Worm (Caenorhabditis elegans): ENCODE results near the gene F31D5.6.

The F31D5.6 gene

DNA sequence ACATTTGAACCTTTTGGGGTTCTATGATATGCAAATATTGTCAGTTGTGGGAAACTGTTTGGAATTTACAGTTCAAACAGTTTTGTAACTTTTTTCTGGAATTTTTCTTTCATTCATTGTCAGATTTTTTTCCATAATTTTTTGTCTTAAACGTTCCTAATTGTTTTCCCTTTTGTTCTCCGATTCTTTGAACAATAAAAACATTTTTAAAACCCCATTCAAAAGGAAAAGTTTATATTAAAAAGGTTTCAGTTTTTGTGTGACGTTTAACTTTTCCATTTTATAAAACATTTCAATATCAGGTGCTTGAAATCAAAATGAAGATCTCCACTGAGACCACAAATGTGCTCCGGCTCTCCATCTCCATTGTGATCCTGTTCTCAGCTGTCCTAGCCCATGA, 9.6 kb downstream of the F31D5.6 start, which contains the start of gene F31D5.1:
F31D5.1 (plus strand) TSS at position 301 of the 400 bp plus-strand sequence.
- TF ChIP-seq pes-1 (GFP tag; IDR thresholded peaks at IDR 0.05) (no peak), aly-1 (tag; optimal IDR thresholded peaks at IDR 0.05) (no peak), hmbx-1 (tag; optimal IDR thresholded peaks at IDR 0.05) (no peak), flt-1 (GFP tag; IDR thresholded peaks at IDR 0.05) (no peak), ets-7 (tag; optimal IDR thresholded peaks at IDR 0.05) (no peak), tbx-37 (GFP tag; conservative IDR thresholded peaks at IDR 0.05) (no peak), hnd-1 (tag; optimal IDR thresholded peaks at IDR 0.05) (no peak), scrt-1 (GFP tag; IDR thresholded peaks at IDR 0.05) (no peak), ama-1 (optimal IDR thresholded peaks at IDR 0.05) (no peak), tbx-11 (GFP tag; IDR thresholded peaks at IDR 0.05) (no peak), ceh-13 (GFP tag; optimal IDR thresholded peaks at IDR 0.05) (no peak), sea-1 (GFP tag; conservative IDR thresholded peaks at IDR 0.05) (no peak), F13C5.2 (tag; optimal IDR thresholded peaks at IDR 0.05) (no peak), ceh-36 (tag; optimal IDR thresholded peaks at IDR 0.05) (no peak), hmg-4 (GFP tag; optimal IDR thresholded peaks at IDR 0.05) (no peak)

DNA sequence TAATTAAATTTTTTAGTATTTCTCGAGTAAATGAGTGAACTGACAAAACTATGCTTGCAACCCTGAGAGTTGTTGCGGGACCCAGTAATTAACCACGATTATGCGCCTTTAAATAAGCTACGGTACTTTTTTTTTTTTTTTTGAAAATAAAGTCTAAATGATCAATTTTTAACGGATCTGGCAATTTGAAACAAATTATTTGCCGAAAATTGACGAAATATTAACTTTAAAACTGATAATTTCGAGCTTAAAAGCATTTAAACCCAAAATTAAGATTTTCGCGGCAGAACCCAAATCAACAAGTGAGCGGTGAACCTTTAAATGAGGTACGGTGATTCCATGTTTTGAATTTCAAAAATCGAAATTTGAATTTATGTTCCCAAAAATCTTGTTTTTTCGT, 13.0 kb downstream of the F31D5.6 start:
- no peak for TF ChIP-seq F13C5.2 (tag; optimal IDR thresholded peaks at IDR 0.05)
- TF ChIP-seq aly-1 (tag; optimal IDR thresholded peaks at IDR 0.05), result no peak
- TF ChIP-seq pes-1 (GFP tag; IDR thresholded peaks at IDR 0.05), result no peak
- TF ChIP-seq tbx-11 (GFP tag; IDR thresholded peaks at IDR 0.05), result no peak
- no peak for TF ChIP-seq sea-1 (GFP tag; conservative IDR thresholded peaks at IDR 0.05)
- TF ChIP-seq hmbx-1 (tag; optimal IDR thresholded peaks at IDR 0.05), result no peak
- no peak for TF ChIP-seq ceh-13 (GFP tag; optimal IDR thresholded peaks at IDR 0.05)
- TF ChIP-seq tra-4 (tag; optimal IDR thresholded peaks at IDR 0.05), result no peak
- TF ChIP-seq scrt-1 (GFP tag; IDR thresholded peaks at IDR 0.05), result no peak
- TF ChIP-seq hnd-1 (tag; optimal IDR thresholded peaks at IDR 0.05), result no peak
- no peak for TF ChIP-seq tbx-37 (GFP tag; conservative IDR thresholded peaks at IDR 0.05)
- no peak for TF ChIP-seq ets-7 (tag; optimal IDR thresholded peaks at IDR 0.05)
- no peak for TF ChIP-seq B0310.2 (tag; optimal IDR thresholded peaks at IDR 0.05)
- TF ChIP-seq ama-1 (optimal IDR thresholded peaks at IDR 0.05), result no peak
- TF ChIP-seq flt-1 (GFP tag; IDR thresholded peaks at IDR 0.05), result no peak
- TF ChIP-seq hmg-4 (GFP tag; optimal IDR thresholded peaks at IDR 0.05), result no peak
- no peak for TF ChIP-seq ceh-36 (tag; optimal IDR thresholded peaks at IDR 0.05)

DNA sequence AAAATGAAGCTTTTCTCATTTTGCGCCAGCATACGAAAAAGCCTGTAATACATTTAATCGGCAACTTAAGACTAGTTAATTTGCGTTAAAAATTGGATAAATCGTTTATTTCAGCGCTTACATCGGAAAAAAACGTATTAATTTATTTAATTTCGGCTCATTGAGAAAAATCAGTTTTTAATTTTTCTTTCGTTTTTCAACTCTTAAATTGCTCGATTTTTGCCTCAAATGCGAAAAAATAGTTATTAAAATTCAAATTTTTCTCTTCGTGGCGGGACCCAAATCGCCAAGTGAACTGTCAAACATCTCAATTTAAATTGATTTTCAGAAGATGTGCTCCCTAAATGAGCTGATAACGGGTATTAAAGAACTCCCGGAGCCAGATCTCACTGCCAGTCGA, 13.5 kb downstream of the F31D5.6 start, which contains the start of gene C16A11.5:
C16A11.5 (plus strand) TSS at position 323 of the 400 bp plus-strand sequence.
- no peak for TF ChIP-seq ceh-13 (GFP tag; optimal IDR thresholded peaks at IDR 0.05)

DNA sequence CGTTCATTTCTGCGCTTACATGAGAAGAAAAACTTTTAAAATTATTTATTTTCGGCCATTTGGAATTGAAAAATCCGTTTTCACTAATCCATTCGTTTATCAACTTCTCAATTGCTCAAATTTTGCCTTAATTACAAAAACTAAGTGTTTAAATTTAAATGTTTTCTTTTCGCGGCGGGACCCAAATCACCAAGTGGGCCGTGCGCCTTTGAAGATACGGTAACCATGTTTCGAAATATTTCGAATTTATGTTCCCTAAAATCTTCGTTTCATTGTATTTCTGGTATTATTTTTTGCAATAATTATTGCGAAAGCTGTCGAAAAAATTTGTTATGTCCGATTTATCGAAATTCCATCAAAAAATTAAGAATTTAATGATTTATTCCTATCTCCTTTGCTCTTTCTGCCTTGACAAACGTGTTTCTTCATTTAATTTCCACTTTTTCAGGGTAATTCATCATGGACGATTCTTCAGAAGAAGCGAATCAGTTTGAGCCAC, 17.1 kb downstream of the F31D5.6 start, which contains the start of gene C16A11.4:
C16A11.4 (plus strand) TSS at position 449 of the 499 bp plus-strand sequence.
- TF ChIP-seq tra-4 (tag; optimal IDR thresholded peaks at IDR 0.05), result no peak
- TF ChIP-seq scrt-1 (GFP tag; IDR thresholded peaks at IDR 0.05), result no peak
- TF ChIP-seq tbx-11 (GFP tag; IDR thresholded peaks at IDR 0.05), result no peak
- no peak for TF ChIP-seq B0310.2 (tag; optimal IDR thresholded peaks at IDR 0.05)
- no peak for TF ChIP-seq ceh-36 (tag; optimal IDR thresholded peaks at IDR 0.05)
- TF ChIP-seq ets-7 (tag; optimal IDR thresholded peaks at IDR 0.05), result no peak
- TF ChIP-seq hnd-1 (tag; optimal IDR thresholded peaks at IDR 0.05), result no peak
- TF ChIP-seq aly-1 (tag; optimal IDR thresholded peaks at IDR 0.05), result no peak
- no peak for TF ChIP-seq hmg-4 (GFP tag; optimal IDR thresholded peaks at IDR 0.05)
- no peak for TF ChIP-seq pes-1 (GFP tag; IDR thresholded peaks at IDR 0.05)
- TF ChIP-seq F13C5.2 (tag; optimal IDR thresholded peaks at IDR 0.05), result no peak
- no peak for TF ChIP-seq flt-1 (GFP tag; IDR thresholded peaks at IDR 0.05)

ce11 chrII:4228112-4228770, 18.7 kb downstream of the F31D5.6 start:
- TF ChIP-seq hmbx-1 (tag; optimal IDR thresholded peaks at IDR 0.05) (no peak), scrt-1 (GFP tag; IDR thresholded peaks at IDR 0.05) (no peak), F13C5.2 (tag; optimal IDR thresholded peaks at IDR 0.05) (no peak), sea-1 (GFP tag; conservative IDR thresholded peaks at IDR 0.05) (no peak), pes-1 (GFP tag; IDR thresholded peaks at IDR 0.05) (no peak), flt-1 (GFP tag; IDR thresholded peaks at IDR 0.05) (no peak), ets-7 (tag; optimal IDR thresholded peaks at IDR 0.05) (no peak), tbx-11 (GFP tag; IDR thresholded peaks at IDR 0.05) (no peak), tra-4 (tag; optimal IDR thresholded peaks at IDR 0.05) (no peak), hmg-4 (GFP tag; optimal IDR thresholded peaks at IDR 0.05) (no peak), B0310.2 (tag; optimal IDR thresholded peaks at IDR 0.05) (no peak), ama-1 (optimal IDR thresholded peaks at IDR 0.05) (no peak), tbx-37 (GFP tag; conservative IDR thresholded peaks at IDR 0.05) (no peak), ceh-36 (tag; optimal IDR thresholded peaks at IDR 0.05) (no peak), ceh-13 (GFP tag; optimal IDR thresholded peaks at IDR 0.05) (no peak)

- TF ChIP-seq tbx-11 (GFP tag; IDR thresholded peaks at IDR 0.05), result no peak
These were observed 19.7 kb downstream of the F31D5.6 start, which contains the start of gene C16A11.3 for ce11 chrII:4229106-4229708. TSS of gene C16A11.3 (plus strand) at chrII:4229545.

- TF ChIP-seq ceh-13 (GFP tag; optimal IDR thresholded peaks at IDR 0.05) (no peak), sea-1 (GFP tag; conservative IDR thresholded peaks at IDR 0.05) (no peak), scrt-1 (GFP tag; IDR thresholded peaks at IDR 0.05) (no peak), tra-4 (tag; optimal IDR thresholded peaks at IDR 0.05) (no peak), ets-7 (tag; optimal IDR thresholded peaks at IDR 0.05) (no peak), tbx-11 (GFP tag; IDR thresholded peaks at IDR 0.05) (no peak), flt-1 (GFP tag; IDR thresholded peaks at IDR 0.05) (no peak), hmbx-1 (tag; optimal IDR thresholded peaks at IDR 0.05) (no peak), ama-1 (optimal IDR thresholded peaks at IDR 0.05) (no peak), ceh-36 (tag; optimal IDR thresholded peaks at IDR 0.05) (no peak), B0310.2 (tag; optimal IDR thresholded peaks at IDR 0.05) (no peak), hmg-4 (GFP tag; optimal IDR thresholded peaks at IDR 0.05) (no peak), F13C5.2 (tag; optimal IDR thresholded peaks at IDR 0.05) (no peak)
These were observed 21.4 kb downstream of the F31D5.6 start, which contains the start of gene C16A11.10 for ce11 chrII:4230816-4231435. TSS of gene C16A11.10 (plus strand) at chrII:4231385.
